Fruit fly (Drosophila melanogaster) whole organism, embryonic: ENCODE data around the gene ZnT86D.
A peak's percentile ranks its signal among the peaks of the same experiment; 100 is the strongest.

Experiments
- Bgb ChIP-seq: fragments of 200-800 bp; sonication (Bioruptor generic); IDR thresholded peaks from 2 replicates; pipeline ENCODE4 v1.3.6; 2022; ENCODE audit warnings: missing biosample characterization, missing genetic modification characterization; ENCODE audit not compliant: partially characterized antibody
- CG12659 ChIP-seq: fragments of 200-800 bp; sonication (Bioruptor generic); optimal IDR thresholded peaks from 3 replicates; lab custom pipeline; 2017; ENCODE audit warnings: mild to moderate bottlenecking, missing biosample characterization, missing genetic modification reagents, missing genetic modification characterization
- CG13287 ChIP-seq: fragments of 200-800 bp; sonication (Bioruptor generic); IDR thresholded peaks from 2 replicates; pipeline ENCODE4 v1.3.6; 2022; ENCODE audit warnings: missing biosample characterization, missing genetic modification characterization; ENCODE audit not compliant: partially characterized antibody
- CG13894 ChIP-seq: fragments of 200-800 bp; sonication (Bioruptor generic); optimal IDR thresholded peaks from 3 replicates; lab custom pipeline; 2018; ENCODE audit warnings: missing biosample characterization, mild to moderate bottlenecking, missing genetic modification characterization, moderate library complexity
- CG1602 ChIP-seq: fragments of 200-800 bp; sonication (Bioruptor generic); optimal IDR thresholded peaks from 3 replicates; lab custom pipeline; 2016; ENCODE audit warnings: missing biosample characterization, missing genetic modification characterization
- CG1603 ChIP-seq: fragments of 200-800 bp; sonication (Bioruptor generic); optimal IDR thresholded peaks from 2 replicates; lab custom pipeline; 2019; ENCODE audit warnings: missing biosample characterization, mild to moderate bottlenecking, missing genetic modification characterization, moderate library complexity
- CG1647 ChIP-seq: fragments of 200-800 bp; sonication (Bioruptor generic); optimal IDR thresholded peaks from 3 replicates; lab custom pipeline; 2016; ENCODE audit warnings: missing biosample characterization, missing genetic modification characterization
- CG17359 ChIP-seq: fragments of 200-800 bp; sonication (Bioruptor generic); optimal IDR thresholded peaks from 3 replicates; lab custom pipeline; 2018; ENCODE audit warnings: missing biosample characterization, mild to moderate bottlenecking, missing genetic modification characterization, moderate library complexity
- CG17385 ChIP-seq: fragments of 200-800 bp; sonication (Bioruptor generic); optimal IDR thresholded peaks from 3 replicates; lab custom pipeline; 2018; ENCODE audit warnings: missing biosample characterization, mild to moderate bottlenecking, missing genetic modification characterization
- CG17612 ChIP-seq: fragments of 200-800 bp; sonication (Bioruptor generic); IDR thresholded peaks from 2 replicates; pipeline ENCODE4 v1.3.6; 2022; ENCODE audit warnings: missing biosample characterization, missing genetic modification characterization
- CG2116 ChIP-seq: fragments of 200-800 bp; sonication (Bioruptor generic); optimal IDR thresholded peaks from 3 replicates; lab custom pipeline; 2018; ENCODE audit warnings: missing biosample characterization, mild to moderate bottlenecking, missing genetic modification characterization
- CG2712 ChIP-seq: fragments of 200-800 bp; optimal IDR thresholded peaks from 3 replicates; lab custom pipeline; 2019; ENCODE audit warnings: missing biosample characterization, mild to moderate bottlenecking, missing genetic modification characterization, moderate library complexity
- CG2875 ChIP-seq: fragments of 200-800 bp; sonication (Bioruptor generic); optimal IDR thresholded peaks from 2 replicates; lab custom pipeline; 2017; ENCODE audit warnings: missing biosample characterization, mild to moderate bottlenecking, missing genetic modification characterization, missing genetic modification reagents
- CG2889 ChIP-seq: fragments of 200-800 bp; sonication (Bioruptor generic); IDR thresholded peaks from 3 replicates; pipeline ENCODE4 v1.3.6; 2022; ENCODE audit warnings: missing biosample characterization, missing genetic modification characterization
- CG30403 ChIP-seq: fragments of 200-800 bp; sonication (Bioruptor generic); optimal IDR thresholded peaks from 3 replicates; lab custom pipeline; 2016; ENCODE audit warnings: missing biosample characterization, missing genetic modification characterization
- CG3065 ChIP-seq: fragments of 200-800 bp; sonication (Bioruptor generic); optimal IDR thresholded peaks from 2 replicates; lab custom pipeline; 2016; ENCODE audit warnings: missing biosample characterization, missing genetic modification characterization
- CG3163 ChIP-seq: fragments of 200-800 bp; sonication (Bioruptor generic); optimal IDR thresholded peaks from 3 replicates; lab custom pipeline; 2016; ENCODE audit warnings: missing biosample characterization, missing genetic modification characterization
- CG33213 ChIP-seq: fragments of 200-800 bp; sonication (Bioruptor generic); optimal IDR thresholded peaks from 3 replicates; lab custom pipeline; 2016; ENCODE audit warnings: missing biosample characterization, missing genetic modification characterization
- CG34224 ChIP-seq: fragments of 200-800 bp; sonication (Bioruptor generic); IDR thresholded peaks from 3 replicates; pipeline ENCODE4 v1.3.6; 2022; ENCODE audit warnings: missing biosample characterization, missing genetic modification characterization; ENCODE audit not compliant: partially characterized antibody
- CG3995 ChIP-seq: fragments of 200-800 bp; sonication (Bioruptor generic); optimal IDR thresholded peaks from 3 replicates; lab custom pipeline; 2016; ENCODE audit warnings: missing biosample characterization, missing genetic modification characterization
- CG7839 ChIP-seq: fragments of 200-800 bp; sonication (Bioruptor generic); optimal IDR thresholded peaks from 3 replicates; lab custom pipeline; 2018; ENCODE audit warnings: missing biosample characterization, mild to moderate bottlenecking, missing genetic modification characterization, moderate library complexity
- D19A ChIP-seq: fragments of 200-800 bp; optimal IDR thresholded peaks from 3 replicates; lab custom pipeline; 2019; ENCODE audit warnings: missing biosample characterization, mild to moderate bottlenecking, missing genetic modification characterization, moderate library complexity
- Dll ChIP-seq: fragments of 200-800 bp; sonication (Bioruptor generic); IDR thresholded peaks from 4 replicates; pipeline ENCODE4 v1.3.6; 2022; ENCODE audit warnings: missing biosample characterization, missing genetic modification characterization; ENCODE audit not compliant: partially characterized antibody
- Ets97D ChIP-seq: fragments of 200-800 bp; sonication (Bioruptor generic); optimal IDR thresholded peaks from 3 replicates; lab custom pipeline; 2016; ENCODE audit warnings: missing biosample characterization, missing genetic modification characterization
- HmgZ ChIP-seq: fragments of 200-800 bp; sonication (Bioruptor generic); optimal IDR thresholded peaks from 2 replicates; lab custom pipeline; 2018; ENCODE audit warnings: missing biosample characterization, mild to moderate bottlenecking, missing genetic modification characterization
- Kr ChIP-seq: fragments of 200-800 bp; sonication (Bioruptor generic); optimal IDR thresholded peaks from 2 replicates; lab custom pipeline; 2017; ENCODE audit warnings: missing biosample characterization, mild to moderate bottlenecking, missing genetic modification characterization
- MBD-R2 ChIP-seq: fragments of 200-800 bp; sonication (Bioruptor generic); IDR thresholded peaks from 2 replicates; pipeline ENCODE4 v1.3.6; 2022; ENCODE audit warnings: missing biosample characterization, missing genetic modification characterization
- MESR4 ChIP-seq: fragments of 200-800 bp; sonication (Bioruptor generic); optimal IDR thresholded peaks from 2 replicates; lab custom pipeline; 2018; ENCODE audit warnings: missing biosample characterization, mild to moderate bottlenecking, missing genetic modification characterization, moderate library complexity
- NK7.1 ChIP-seq: fragments of 200-800 bp; sonication (Bioruptor generic); optimal IDR thresholded peaks from 3 replicates; lab custom pipeline; 2016; ENCODE audit warnings: missing biosample characterization, missing genetic modification characterization
- Pdp1 ChIP-seq, 2 experiments: fragments of 200-800 bp; sonication (Bioruptor generic); optimal IDR thresholded peaks; 3 replicates each; lab custom pipeline; 2016; ENCODE audit warnings: missing biosample characterization in 2 of 2, missing genetic modification characterization in 2 of 2, mild to moderate bottlenecking in 1 of 2, moderate library complexity in 1 of 2
- Scr ChIP-seq: fragments of 200-800 bp; sonication (Bioruptor generic); IDR thresholded peaks from 2 replicates; pipeline ENCODE4 v1.3.6; 2022; ENCODE audit warnings: missing biosample characterization, missing genetic modification characterization; ENCODE audit not compliant: partially characterized antibody
- Sin3A ChIP-seq: fragments of >200 bp; optimal IDR thresholded peaks from 2 replicates; lab custom pipeline; 2018
- YL-1 ChIP-seq: fragments of 200-800 bp; sonication (Bioruptor generic); optimal IDR thresholded peaks from 3 replicates; lab custom pipeline; 2017; ENCODE audit warnings: missing biosample characterization, mild to moderate bottlenecking, missing genetic modification characterization
- amos ChIP-seq: fragments of 200-800 bp; sonication (Bioruptor generic); IDR thresholded peaks from 2 replicates; pipeline ENCODE4 v1.3.6; 2022; ENCODE audit warnings: missing biosample characterization, missing genetic modification characterization; ENCODE audit not compliant: partially characterized antibody
- ash1 ChIP-seq: fragments of 200-800 bp; sonication (Bioruptor generic); optimal IDR thresholded peaks from 2 replicates; lab custom pipeline; 2018; ENCODE audit warnings: missing biosample characterization, mild to moderate bottlenecking, missing genetic modification characterization
- bbx ChIP-seq: fragments of 200-800 bp; sonication (Bioruptor generic); IDR thresholded peaks from 2 replicates; pipeline ENCODE4 v1.3.6; 2022; ENCODE audit warnings: missing biosample characterization, missing genetic modification characterization; ENCODE audit not compliant: partially characterized antibody
- chinmo ChIP-seq: fragments of 200-800 bp; sonication (Bioruptor generic); IDR thresholded peaks from 4 replicates; pipeline ENCODE4 v1.3.6; 2022; ENCODE audit warnings: missing biosample characterization, missing genetic modification characterization; ENCODE audit not compliant: partially characterized antibody
- crp ChIP-seq, 2 experiments: fragments of 200-800 bp; sonication (Bioruptor generic); optimal IDR thresholded peaks; 2 replicates in 1 of 2; 3 replicates in 1 of 2; lab custom pipeline; 2017; ENCODE audit warnings: missing biosample characterization in 2 of 2, missing genetic modification characterization in 2 of 2, mild to moderate bottlenecking in 1 of 2, moderate library complexity in 1 of 2
- pfk ChIP-seq: fragments of 200-800 bp; sonication (Bioruptor generic); optimal IDR thresholded peaks from 2 replicates; lab custom pipeline; 2018; ENCODE audit warnings: missing biosample characterization, mild to moderate bottlenecking, missing genetic modification characterization, moderate library complexity
- pzg ChIP-seq: fragments of 200-800 bp; sonication (Bioruptor generic); optimal IDR thresholded peaks from 3 replicates; lab custom pipeline; 2018; ENCODE audit warnings: missing biosample characterization, mild to moderate bottlenecking, missing genetic modification characterization, moderate library complexity
- ro ChIP-seq: fragments of 200-800 bp; sonication (Bioruptor generic); IDR thresholded peaks from 2 replicates; pipeline ENCODE4 v1.3.6; 2022; ENCODE audit warnings: missing biosample characterization, missing genetic modification characterization
- row ChIP-seq: fragments of 200-800 bp; sonication (Bioruptor generic); IDR thresholded peaks from 3 replicates; pipeline ENCODE4 v1.3.6; 2022; ENCODE audit warnings: missing biosample characterization, missing genetic modification characterization
- sna ChIP-seq: fragments of 200-800 bp; sonication (Bioruptor generic); IDR thresholded peaks from 2 replicates; pipeline ENCODE4 v1.3.6; 2022; ENCODE audit warnings: missing biosample characterization, missing genetic modification characterization; ENCODE audit not compliant: partially characterized antibody
- sug ChIP-seq: fragments of 200-800 bp; optimal IDR thresholded peaks from 2 replicates; lab custom pipeline; 2019; ENCODE audit warnings: missing biosample characterization, mild to moderate bottlenecking, missing genetic modification characterization, moderate library complexity
- tll ChIP-seq, 2 experiments: fragments of 200-800 bp in 1 of 2; fragments of >200 bp in 1 of 2; sonication (Bioruptor generic) in 1 of 2; optimal IDR thresholded peaks; 2 replicates each; lab custom pipeline; 2017 to 2019; ENCODE audit warnings: missing biosample characterization in 2 of 2, missing genetic modification characterization in 2 of 2, mild to moderate bottlenecking in 1 of 2, moderate library complexity in 1 of 2
- vvl ChIP-seq: fragments of 200-800 bp; sonication (Bioruptor generic); IDR thresholded peaks from 2 replicates; pipeline ENCODE4 v1.3.6; 2022; ENCODE audit warnings: missing biosample characterization, missing genetic modification characterization
- yki ChIP-seq: fragments of >200 bp; optimal IDR thresholded peaks from 3 replicates; lab custom pipeline; 2018
- z ChIP-seq: fragments of 200-800 bp; sonication (Bioruptor generic); IDR thresholded peaks from 3 replicates; pipeline ENCODE4 v1.3.6; 2022; ENCODE audit warnings: missing biosample characterization, missing genetic modification characterization
- zf30C ChIP-seq: fragments of 200-800 bp; sonication (Bioruptor generic); optimal IDR thresholded peaks from 3 replicates; lab custom pipeline; 2018; ENCODE audit warnings: missing biosample characterization, mild to moderate bottlenecking, missing genetic modification characterization

Gene ZnT86D

dm6 chr3R:11237598-11237997 is 23.3 kb upstream of the ZnT86D start, which contains the start of gene CG31388 (continued):
- TF ChIP-seq CG17612 (GFP tag; lab: Robert Waterston, UW) (no peak), bbx (GFP tag; lab: Robert Waterston, UW) (peak; percentile 19; the same call in 1 of the 2 replicates), CG2875 (no peak), CG3995 (GFP tag; lab: Kevin White, UChicago) (no peak), crp (GFP tag; optimal IDR thresholded peaks at IDR 0.05; lab: Kevin White, UChicago) (peak in 1 of 2 experiments; percentile 49), D19A (peak; percentile 98), CG13287 (peak; percentile 28; the same call in 1 of the 2 replicates), CG1602 (GFP tag; lab: Kevin White, UChicago) (no peak), sug (peak; percentile 96), chinmo (no peak), Sin3A (lab: Kevin White, UChicago) (no peak), YL-1 (GFP tag; lab: Kevin White, UChicago) (peak; percentile 63), tll (GFP tag; optimal IDR thresholded peaks at IDR 0.05; lab: Kevin White, UChicago) (no peak), HmgZ (tag; lab: Kevin White, UChicago) (peak; percentile 27), CG1603 (tag; lab: Kevin White, UChicago) (peak; percentile 31), Pdp1 (GFP tag; optimal IDR thresholded peaks at IDR 0.05; lab: Kevin White, UChicago) (peak in 1 of 2 experiments; percentile 9), Kr (GFP tag; lab: Kevin White, UChicago) (no peak), yki (peak; percentile 20), CG3163 (GFP tag; lab: Kevin White, UChicago) (no peak), CG13894 (tag; lab: Kevin White, UChicago) (no peak), NK7.1 (GFP tag; lab: Kevin White, UChicago) (no peak), CG30403 (GFP tag; lab: Kevin White, UChicago) (no peak)

- TF ChIP-seq CG2116 (peak; percentile 42), CG2889 (GFP tag; lab: Robert Waterston, UW) (no peak), MBD-R2 (GFP tag; lab: Robert Waterston, UW) (peak; percentile 85), CG3065 (GFP tag; lab: Kevin White, UChicago) (no peak), sna (GFP tag; lab: Robert Waterston, UW) (0 out of 2 replicates have a peak, but pooled peaks have one; percentile 50), zf30C (GFP tag; lab: Kevin White, UChicago) (no peak), Scr (GFP tag; lab: Robert Waterston, UW) (peak; percentile 61), ro (GFP tag; lab: Robert Waterston, UW) (no peak), CG12659 (GFP tag; lab: Kevin White, UChicago) (peak; percentile 7), pzg (GFP tag; lab: Kevin White, UChicago) (peak; percentile 49), CG2712 (peak; percentile 3), Ets97D (GFP tag; lab: Kevin White, UChicago) (peak; percentile 8), Dll (GFP tag; lab: Robert Waterston, UW) (peak; percentile 66; the same call in 2 of the 4 replicates), ash1 (GFP tag; lab: Kevin White, UChicago) (no peak), Bgb (0 out of 2 replicates have a peak, but pooled peaks have one; percentile 24), row (GFP tag; lab: Robert Waterston, UW) (0 out of 3 replicates have a peak, but pooled peaks have one; percentile 12), CG17385 (peak; percentile 52), CG33213 (GFP tag; lab: Kevin White, UChicago) (no peak), pfk (GFP tag; lab: Kevin White, UChicago) (peak; percentile 19), MESR4 (GFP tag; lab: Kevin White, UChicago) (peak; percentile 18), z (GFP tag; lab: Robert Waterston, UW) (no peak), vvl (0 out of 2 replicates have a peak, but pooled peaks have one; percentile 10), CG1647 (GFP tag; lab: Kevin White, UChicago) (no peak), amos (peak; percentile 32; the same call in 1 of the 2 replicates), CG7839 (tag; lab: Kevin White, UChicago) (no peak), CG17359 (peak; percentile 22), CG34224 (GFP tag; lab: Robert Waterston, UW) (peak; percentile 75)
Observed at dm6 chr3R:11236041-11236440, 21.7 kb upstream of the ZnT86D start, which contains the start of gene CG31441. Gene CG31441, plus strand, starts transcription at chr3R:11236286.
